Fruit fly (Drosophila melanogaster): ENCODE measurements around the gene CG13807.

Gene CG13807

DNA sequence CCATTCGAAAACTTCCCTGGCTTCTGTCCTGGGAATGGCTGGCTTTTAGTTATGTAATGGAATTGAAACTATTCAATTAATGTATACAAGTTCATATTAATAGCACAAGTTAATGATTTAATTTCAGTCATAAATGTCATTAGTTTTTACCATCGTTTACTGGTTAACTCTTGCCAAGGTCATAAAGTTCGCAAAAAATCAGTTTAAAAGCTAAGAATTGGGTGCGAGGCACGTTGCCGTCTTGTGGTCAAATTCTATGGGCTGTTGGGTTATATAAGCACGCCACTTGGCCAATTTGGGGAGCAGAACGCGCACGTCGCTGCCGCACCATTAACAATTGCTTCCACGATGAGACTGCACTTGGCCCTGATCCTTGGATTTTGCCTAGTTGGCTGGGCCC is 13.5 kb downstream of the CG13807 start, which contains the start of gene yellow-g2:
yellow-g2 (plus strand) TSS at position 301 of the 400 bp plus-strand sequence.
- TF ChIP-seq dan (GFP tag; IDR thresholded peaks at IDR 0.05) (no peak), CG17802 (tag; optimal IDR thresholded peaks at IDR 0.05) (no peak), CG3726 (GFP tag; IDR thresholded peaks at IDR 0.05) (no peak), HLH3B (GFP tag; IDR thresholded peaks at IDR 0.05) (no peak), CG16815 (GFP tag; optimal IDR thresholded peaks at IDR 0.05) (no peak), CG18262 (tag; optimal IDR thresholded peaks at IDR 0.05) (no peak), Sox102F (GFP tag; optimal IDR thresholded peaks at IDR 0.05) (no peak), aop (GFP tag; IDR thresholded peaks at IDR 0.05) (no peak), CG3407 (GFP tag; optimal IDR thresholded peaks at IDR 0.05) (no peak), CG8281 (tag; optimal IDR thresholded peaks at IDR 0.05) (no peak), Rfx (GFP tag; IDR thresholded peaks at IDR 0.05) (no peak), Nf-YB (GFP tag; optimal IDR thresholded peaks at IDR 0.05) (no peak), H2.0 (GFP tag; IDR thresholded peaks at IDR 0.05) (no peak), nom (GFP tag; optimal IDR thresholded peaks at IDR 0.05) (no peak), tna (GFP tag; IDR thresholded peaks at IDR 0.05; ENCODE audit: partially characterized antibody) (no peak)

DNA sequence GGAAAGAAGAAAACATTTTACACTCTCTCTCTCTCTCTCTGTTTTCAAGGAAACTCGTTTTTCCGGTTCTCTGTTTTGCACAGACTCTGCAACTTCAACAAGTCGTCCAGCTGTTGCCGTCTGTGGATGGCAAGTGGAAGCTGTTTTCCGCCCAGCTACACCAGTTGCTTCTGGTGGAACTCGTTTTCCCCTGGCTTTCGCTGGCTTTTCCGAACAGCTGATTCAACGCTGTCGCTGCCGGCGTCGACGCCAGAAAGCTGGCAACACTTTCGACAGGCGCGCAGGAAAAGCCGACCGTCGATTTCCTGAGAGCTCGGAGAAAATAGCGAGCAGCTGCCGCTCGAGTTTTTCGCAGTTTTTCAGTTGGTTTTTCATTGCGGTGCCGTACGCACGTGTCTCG is 19.8 kb downstream of the CG13807 start, which contains the start of gene MsR2:
MsR2 (plus strand) TSS at position 378 of the 400 bp plus-strand sequence.
- peak; percentile 17; the same call in 1 of the 2 replicates for TF ChIP-seq CG13287 (GFP tag; IDR thresholded peaks at IDR 0.05; ENCODE audit: partially characterized antibody)
- peak in 1 of 2 experiments; percentile 69 for TF ChIP-seq crp (GFP tag; optimal IDR thresholded peaks at IDR 0.05)
- TF ChIP-seq Trl (optimal IDR thresholded peaks at IDR 0.05) = peak; percentile 4 to 38
- TF ChIP-seq Trl (GFP tag; optimal IDR thresholded peaks at IDR 0.05) = no peak
- TF ChIP-seq CG31365 (tag; optimal IDR thresholded peaks at IDR 0.05) = no peak
- peak; percentile 99 for TF ChIP-seq CG31224 (GFP tag; IDR thresholded peaks at IDR 0.05)
- TF ChIP-seq bcd (GFP tag; optimal IDR thresholded peaks at IDR 0.05) = no peak
- TF ChIP-seq chinmo (GFP tag; IDR thresholded peaks at IDR 0.05; ENCODE audit: partially characterized antibody) = 0 out of 4 replicates have a peak, but pooled peaks have one; percentile 51
- peak; percentile 100 for TF ChIP-seq scrt (GFP tag; optimal IDR thresholded peaks at IDR 0.05)
- TF ChIP-seq abd-A (tag; optimal IDR thresholded peaks at IDR 0.05) = peak; percentile 4
- TF ChIP-seq Deaf1 (tag; optimal IDR thresholded peaks at IDR 0.05) = peak; percentile 88
- no peak for TF ChIP-seq disco-r (GFP tag; optimal IDR thresholded peaks at IDR 0.05)
- TF ChIP-seq unc-4 (GFP tag; IDR thresholded peaks at IDR 0.05; ENCODE audit: partially characterized antibody) = 0 out of 2 replicates have a peak, but pooled peaks have one; percentile 29
- peak; percentile 88 for TF ChIP-seq Adf1 (GFP tag; IDR thresholded peaks at IDR 0.05)
- no peak for TF ChIP-seq fd64A (GFP tag; optimal IDR thresholded peaks at IDR 0.05)

Data from whole organism, embryonic.